Worm (Caenorhabditis elegans) whole organism, mixed stage, embryonic: ENCODE data around the gene E02H9.7.
"Not testable (repeated sequence)": the region's sequence is repeated elsewhere in the genome, so short reads cannot be mapped to it uniquely, and the experiment has no call there.

Source experiments
- M03D4.4 ChIP-seq: sonication (generic microtip); optimal IDR thresholded peaks from 2 replicates; lab custom pipeline; 2017; ENCODE audit warnings: mild to moderate bottlenecking, missing genetic modification characterization, missing compliant biosample characterization
- ceh-83 ChIP-seq: fragments of 200-800 bp; sonication (Bioruptor generic); optimal IDR thresholded peaks from 2 replicates; lab custom pipeline; 2018; ENCODE audit warnings: mild to moderate bottlenecking, missing genetic modification characterization, missing compliant biosample characterization
- ces-1 ChIP-seq: fragments of 150-350 bp; optimal IDR thresholded peaks from 2 replicates; lab custom pipeline; 2014; ENCODE audit warnings: missing biosample characterization, missing genetic modification reagents, missing genetic modification characterization
- mls-2 ChIP-seq: sonication (generic microtip); optimal IDR thresholded peaks from 2 replicates; lab custom pipeline; 2016; ENCODE audit warnings: mild to moderate bottlenecking, missing genetic modification characterization, moderate library complexity, missing compliant biosample characterization
- pha-4 ChIP-seq: fragments of 150-350 bp; optimal IDR thresholded peaks from 2 replicates; lab custom pipeline; 2018; ENCODE audit warnings: missing biosample characterization, missing genetic modification reagents, missing genetic modification characterization
- unc-62 ChIP-seq: fragments of 150-350 bp; optimal IDR thresholded peaks from 2 replicates; lab custom pipeline; 2014; ENCODE audit warnings: missing biosample characterization, missing genetic modification reagents, missing genetic modification characterization

ce11 chrIII:2458742-2459141, 13.3 kb upstream of the E02H9.7 start, which contains the start of gene E02H9.3:
- not testable (repeated sequence) for TF ChIP-seq pha-4 (tag; lab: Kevin White, UChicago); M03D4.4; mls-2 (tag; lab: Kevin White, UChicago); ceh-83 (GFP tag; lab: Kevin White, UChicago); unc-62 (GFP tag; lab: Kevin White, UChicago); ces-1 (GFP tag; lab: Kevin White, UChicago)
